Fruit fly (Drosophila melanogaster): ENCODE measurements around the gene fax.

The fax gene

dm6 chr3L:16431056-16431455 is 19.4 kb upstream of the fax start:
- TF ChIP-seq dac (GFP tag; optimal IDR thresholded peaks at IDR 0.05) (no peak), fkh (GFP tag; optimal IDR thresholded peaks at IDR 0.05) (peak; percentile 55), Lpt (GFP tag; optimal IDR thresholded peaks at IDR 0.05) (no peak), acj6 (GFP tag; optimal IDR thresholded peaks at IDR 0.05) (no peak)

- TF ChIP-seq CG6854 (GFP tag; optimal IDR thresholded peaks at IDR 0.05) (no peak), CG34406 (GFP tag; optimal IDR thresholded peaks at IDR 0.05) (no peak), CG8119 (GFP tag; IDR thresholded peaks at IDR 0.05) (no peak), CG8632 (GFP tag; optimal IDR thresholded peaks at IDR 0.05) (no peak)
Observed at dm6 chr3L:16429451-16429850, 17.8 kb upstream of the fax start.

- no peak for TF ChIP-seq CG32006 (GFP tag; optimal IDR thresholded peaks at IDR 0.05)
- no peak for TF ChIP-seq fd85E (GFP tag; optimal IDR thresholded peaks at IDR 0.05)
- no peak for TF ChIP-seq eg (GFP tag; IDR thresholded peaks at IDR 0.05)
- TF ChIP-seq CG6163 (GFP tag; IDR thresholded peaks at IDR 0.05) = no peak
- TF ChIP-seq CG6854 (GFP tag; optimal IDR thresholded peaks at IDR 0.05) = no peak
- no peak for TF ChIP-seq net (GFP tag; optimal IDR thresholded peaks at IDR 0.05)
- TF ChIP-seq CG6808 (GFP tag; optimal IDR thresholded peaks at IDR 0.05) = no peak
- no peak for TF ChIP-seq Hr39 (GFP tag; optimal IDR thresholded peaks at IDR 0.05)
- no peak for TF ChIP-seq Gug (GFP tag; IDR thresholded peaks at IDR 0.05)
- TF ChIP-seq ss (GFP tag; optimal IDR thresholded peaks at IDR 0.05) = no peak
Observed at dm6 chr3L:16419059-16419773, 7.6 kb upstream of the fax start, which contains the start of the genes TyrRS and CG33158. TyrRS (minus strand) TSS chr3L:16419302. CG33158 (plus strand) TSS chr3L:16419597.

DNA sequence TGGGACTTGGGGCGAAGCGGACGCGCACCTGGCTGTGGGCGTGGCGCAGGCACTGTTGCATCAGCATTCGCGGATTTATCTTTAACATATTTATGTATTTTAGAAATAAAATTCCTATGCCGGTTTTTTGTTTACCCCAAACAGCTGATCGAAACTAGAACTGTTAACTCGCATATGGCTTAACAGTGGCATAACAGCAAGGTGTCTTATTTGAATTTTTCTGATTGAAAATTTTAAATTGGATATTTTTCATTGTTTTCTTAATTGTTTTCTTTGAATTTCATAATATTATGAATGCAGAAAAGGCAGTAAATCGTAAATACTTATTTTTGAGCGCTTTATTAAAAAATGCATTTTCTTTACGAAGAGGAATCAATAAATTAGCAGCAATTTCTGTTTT is 5.4 kb upstream of the fax start, which contains the start of gene GluRS-m:
Gene GluRS-m (minus strand): TSS at position 154 of the 400 bp plus-strand sequence.
- TF ChIP-seq dac (GFP tag; optimal IDR thresholded peaks at IDR 0.05) = no peak
- TF ChIP-seq Eip93F (GFP tag; optimal IDR thresholded peaks at IDR 0.05) = no peak
- no peak for TF ChIP-seq Sox102F (GFP tag; optimal IDR thresholded peaks at IDR 0.05)
- TF ChIP-seq Hr38 (GFP tag; optimal IDR thresholded peaks at IDR 0.05) = no peak
- no peak for TF ChIP-seq ss (GFP tag; optimal IDR thresholded peaks at IDR 0.05)
- no peak for TF ChIP-seq CG8319 (GFP tag; optimal IDR thresholded peaks at IDR 0.05)
- no peak for TF ChIP-seq CG34406 (GFP tag; optimal IDR thresholded peaks at IDR 0.05)
- TF ChIP-seq CG10669 (GFP tag; optimal IDR thresholded peaks at IDR 0.05) = no peak
- no peak for TF ChIP-seq esn (GFP tag; optimal IDR thresholded peaks at IDR 0.05)
- no peak for TF ChIP-seq CG8632 (GFP tag; optimal IDR thresholded peaks at IDR 0.05)
- no peak for TF ChIP-seq CG1621 (tag; optimal IDR thresholded peaks at IDR 0.05)
- no peak for TF ChIP-seq CG6854 (GFP tag; optimal IDR thresholded peaks at IDR 0.05)
- no peak for TF ChIP-seq salr (GFP tag; optimal IDR thresholded peaks at IDR 0.05)
- TF ChIP-seq Smox (GFP tag; optimal IDR thresholded peaks at IDR 0.05) = no peak

dm6 chr3L:16412394-16412950 is 844 bp upstream of the fax start, which contains the start of gene Serinc:
Serinc (plus strand) TSS chr3L:16412722.
- TF ChIP-seq CG31627 (GFP tag; optimal IDR thresholded peaks at IDR 0.05) (peak; percentile 46), CG10631 (GFP tag; optimal IDR thresholded peaks at IDR 0.05) (no peak), achi (GFP tag; optimal IDR thresholded peaks at IDR 0.05) (no peak), esn (GFP tag; optimal IDR thresholded peaks at IDR 0.05) (peak; percentile 39), CG15336 (GFP tag; IDR thresholded peaks at IDR 0.05) (0 out of 2 replicates have a peak, but pooled peaks have one; percentile 23), Lpt (GFP tag; optimal IDR thresholded peaks at IDR 0.05) (no peak), Blimp-1 (GFP tag; optimal IDR thresholded peaks at IDR 0.05) (no peak), fkh (GFP tag; optimal IDR thresholded peaks at IDR 0.05) (peak; percentile 67), cyc (GFP tag; optimal IDR thresholded peaks at IDR 0.05) (peak; percentile 44), Hr39 (GFP tag; optimal IDR thresholded peaks at IDR 0.05) (peak; percentile 37), CG34406 (GFP tag; optimal IDR thresholded peaks at IDR 0.05) (no peak), lz (GFP tag; optimal IDR thresholded peaks at IDR 0.05) (peak; percentile 47), eg (GFP tag; IDR thresholded peaks at IDR 0.05) (no peak), salr (GFP tag; optimal IDR thresholded peaks at IDR 0.05) (no peak), CG6792 (GFP tag; optimal IDR thresholded peaks at IDR 0.05) (no peak), Sox14 (GFP tag; optimal IDR thresholded peaks at IDR 0.05) (peak; percentile 87), CG11294 (GFP tag; IDR thresholded peaks at IDR 0.05) (no peak), CG6163 (GFP tag; IDR thresholded peaks at IDR 0.05) (no peak), CG3032 (tag; optimal IDR thresholded peaks at IDR 0.05) (peak; percentile 8), svp (GFP tag) (no peak), Eip78C (GFP tag) (no peak), Sox15 (GFP tag; optimal IDR thresholded peaks at IDR 0.05) (no peak), Sox102F (GFP tag; optimal IDR thresholded peaks at IDR 0.05) (no peak)
